Worm (Caenorhabditis elegans) whole organism, young adult: Measurements from ENCODE around the gene cest-2.3.
A peak's percentile ranks its signal among the peaks of the same experiment; 100 is the strongest.

ENCODE experiments used
- B0019.2 ChIP-seq: fragments of 200-800 bp; sonication (Bioruptor generic); conservative IDR thresholded peaks from 2 replicates; pipeline ENCODE4 v1.3.6; 2022; ENCODE audit warnings: missing genetic modification reagents, missing genetic modification characterization, missing compliant biosample characterization
- B0035.1 ChIP-seq: sonication (generic microtip); optimal IDR thresholded peaks from 2 replicates; lab custom pipeline; 2016; ENCODE audit warnings: missing genetic modification characterization, mild to moderate bottlenecking, missing compliant biosample characterization, missing genotype, missing genetic modification reagents
- B0261.1 ChIP-seq: sonication (generic microtip); optimal IDR thresholded peaks from 2 replicates; lab custom pipeline; 2016; ENCODE audit warnings: mild to moderate bottlenecking, missing genetic modification characterization, moderate library complexity, missing compliant biosample characterization
- C06A6.2 ChIP-seq: fragments of 200-800 bp; sonication (Bioruptor generic); conservative IDR thresholded peaks from 2 replicates; pipeline ENCODE4 v1.3.6; 2022; ENCODE audit warnings: missing genetic modification characterization, missing compliant biosample characterization
- F10E7.11 ChIP-seq: sonication (generic microtip); optimal IDR thresholded peaks from 2 replicates; lab custom pipeline; 2017; ENCODE audit warnings: mild to moderate bottlenecking, missing genetic modification characterization, moderate library complexity, missing compliant biosample characterization
- F22D6.2 ChIP-seq: sonication (generic microtip); optimal IDR thresholded peaks from 2 replicates; lab custom pipeline; 2016; ENCODE audit warnings: mild to moderate bottlenecking, missing genetic modification characterization, missing compliant biosample characterization
- F37B4.10 ChIP-seq: fragments of 200-800 bp; sonication (Bioruptor generic); IDR thresholded peaks from 2 replicates; pipeline ENCODE4 v1.3.6; 2022; ENCODE audit warnings: missing genetic modification characterization, missing compliant biosample characterization
- F39B2.1 ChIP-seq: fragments of 200-800 bp; sonication (Bioruptor generic); IDR thresholded peaks from 2 replicates; pipeline ENCODE4 v1.3.6; 2022; ENCODE audit warnings: missing genetic modification reagents, missing genetic modification characterization, missing compliant biosample characterization
- F49E8.2 ChIP-seq: sonication (generic microtip); optimal IDR thresholded peaks from 3 replicates; lab custom pipeline; 2017; ENCODE audit warnings: missing genetic modification characterization, mild to moderate bottlenecking, missing compliant biosample characterization, antibody characterized with exemption, moderate library complexity; ENCODE audit not compliant: insufficient read depth
- K11D2.4 ChIP-seq: fragments of 200-800 bp; sonication (Bioruptor generic); IDR thresholded peaks from 2 replicates; pipeline ENCODE4 v1.3.6; 2022; ENCODE audit warnings: missing genetic modification reagents, missing genetic modification characterization, missing compliant biosample characterization
- K12H6.12 ChIP-seq: fragments of 200-800 bp; sonication (Bioruptor generic); optimal IDR thresholded peaks from 2 replicates; lab custom pipeline; 2018; ENCODE audit warnings: mild to moderate bottlenecking, missing genetic modification characterization, missing compliant biosample characterization
- ama-1 ChIP-seq, 3 experiments: fragments of 150-350 bp in 1 of 3; sonication (generic microtip) in 2 of 3; optimal IDR thresholded peaks; 2 replicates each; lab custom pipeline; 2014 to 2018; ENCODE audit warnings: missing biosample characterization in 2 of 3, missing genetic modification characterization in 2 of 3, missing genetic modification reagents in 2 of 3
- atf-7 ChIP-seq: sonication (generic microtip); optimal IDR thresholded peaks from 2 replicates; lab custom pipeline; 2017; ENCODE audit warnings: mild to moderate bottlenecking, missing genetic modification characterization, missing compliant biosample characterization
- attf-6 ChIP-seq: fragments of 200-800 bp; sonication (Bioruptor generic); IDR thresholded peaks from 2 replicates; pipeline ENCODE4 v1.3.6; 2022; ENCODE audit warnings: missing genetic modification reagents, missing genetic modification characterization, missing compliant biosample characterization
- cebp-1 ChIP-seq, 2 experiments: fragments of 200-800 bp in 1 of 2; sonication (Bioruptor generic) in 1 of 2; sonication (generic microtip) in 1 of 2; IDR thresholded peaks in 1 of 2; optimal IDR thresholded peaks in 1 of 2; 2 replicates each; pipeline versions ENCODE4 v1.3.6 to Lab custom; 2017 to 2022; ENCODE audit warnings: missing compliant biosample characterization in 2 of 2, missing genetic modification characterization in 2 of 2, mild to moderate bottlenecking in 1 of 2, missing genetic modification reagents in 1 of 2, moderate library complexity in 1 of 2
- dpff-1 ChIP-seq: sonication (generic microtip); optimal IDR thresholded peaks from 2 replicates; lab custom pipeline; 2017; ENCODE audit warnings: mild to moderate bottlenecking, missing genetic modification characterization, missing compliant biosample characterization
- dpl-1 ChIP-seq: fragments of 150-350 bp; optimal IDR thresholded peaks from 2 replicates; lab custom pipeline; 2014; ENCODE audit warnings: missing biosample characterization, missing genetic modification reagents, missing genetic modification characterization
- efl-1 ChIP-seq: fragments of 150-350 bp; optimal IDR thresholded peaks from 2 replicates; lab custom pipeline; 2014; ENCODE audit warnings: missing biosample characterization, missing genetic modification reagents, missing genetic modification characterization
- egrh-3 ChIP-seq: fragments of 200-800 bp; sonication (Bioruptor generic); IDR thresholded peaks from 2 replicates; pipeline ENCODE4 v1.3.6; 2022; ENCODE audit warnings: missing genetic modification reagents, missing genetic modification characterization, missing compliant biosample characterization
- ets-4 ChIP-seq: fragments of 200-800 bp; sonication (Bioruptor generic); optimal IDR thresholded peaks from 2 replicates; lab custom pipeline; 2018; ENCODE audit warnings: mild to moderate bottlenecking, missing genetic modification characterization, missing compliant biosample characterization
- hlh-26 ChIP-seq: fragments of 200-800 bp; sonication (Bioruptor generic); conservative IDR thresholded peaks from 2 replicates; pipeline ENCODE4 v1.3.6; 2022; ENCODE audit warnings: missing genetic modification reagents, missing genetic modification characterization, missing compliant biosample characterization
- hmg-20 ChIP-seq: fragments of 200-800 bp; sonication (Bioruptor generic); IDR thresholded peaks from 2 replicates; pipeline ENCODE4 v1.3.6; 2022; ENCODE audit warnings: missing genetic modification reagents, missing genetic modification characterization, missing compliant biosample characterization
- lag-1 ChIP-seq: fragments of 200-800 bp; sonication (Bioruptor generic); IDR thresholded peaks from 2 replicates; pipeline ENCODE4 v1.3.6; 2022; ENCODE audit warnings: missing genetic modification reagents, missing genetic modification characterization, missing compliant biosample characterization
- lin-26 ChIP-seq: fragments of 200-800 bp; sonication (Bioruptor generic); IDR thresholded peaks from 2 replicates; pipeline ENCODE4 v1.3.6; 2022; ENCODE audit warnings: missing genetic modification reagents, missing genetic modification characterization, missing compliant biosample characterization
- lin-35 ChIP-seq, 3 experiments: fragments of 150-350 bp in 2 of 3; sonication (generic microtip) in 1 of 3; optimal IDR thresholded peaks; 2 replicates each; lab custom pipeline; 2014 to 2018; ENCODE audit warnings: missing biosample characterization in 3 of 3, missing genetic modification characterization in 3 of 3, missing genetic modification reagents in 3 of 3
- lin-40 ChIP-seq: sonication (generic microtip); optimal IDR thresholded peaks from 2 replicates; lab custom pipeline; 2016; ENCODE audit warnings: missing genetic modification characterization, mild to moderate bottlenecking, missing compliant biosample characterization, missing genotype, missing genetic modification reagents
- mel-28 ChIP-seq: sonication (generic microtip); optimal IDR thresholded peaks from 2 replicates; lab custom pipeline; 2016; ENCODE audit warnings: borderline replicate concordance, mild to moderate bottlenecking, missing genetic modification characterization, missing compliant biosample characterization
- nfyb-1 ChIP-seq: fragments of 200-800 bp; sonication (Bioruptor generic); IDR thresholded peaks from 2 replicates; pipeline ENCODE4 v1.3.6; 2022; ENCODE audit warnings: missing genetic modification reagents, missing genetic modification characterization, missing compliant biosample characterization
- nhr-120 ChIP-seq: fragments of 200-800 bp; sonication (Bioruptor generic); IDR thresholded peaks from 2 replicates; pipeline ENCODE4 v1.3.6; 2022; ENCODE audit warnings: missing genetic modification characterization, missing compliant biosample characterization
- nhr-179 ChIP-seq: sonication (generic microtip); optimal IDR thresholded peaks from 2 replicates; lab custom pipeline; 2016; ENCODE audit warnings: mild to moderate bottlenecking, missing genetic modification characterization, missing compliant biosample characterization
- nhr-27 ChIP-seq: fragments of 200-800 bp; sonication (Bioruptor generic); optimal IDR thresholded peaks from 2 replicates; lab custom pipeline; 2018; ENCODE audit warnings: mild to moderate bottlenecking, missing genetic modification characterization, moderate library complexity, missing compliant biosample characterization
- somi-1 ChIP-seq: fragments of 200-800 bp; sonication (Bioruptor generic); optimal IDR thresholded peaks from 2 replicates; lab custom pipeline; 2018; ENCODE audit warnings: mild to moderate bottlenecking, missing genetic modification characterization, missing compliant biosample characterization

The cest-2.3 gene

ce11 chrV:14141846-14142245 lies 40.9 kb downstream of the cest-2.3 start:
- TF ChIP-seq lin-40: no peak
- TF ChIP-seq K11D2.4 (GFP tag; lab: Robert Waterston, UW): no peak
- TF ChIP-seq hmg-20 (GFP tag; lab: Robert Waterston, UW): no peak
- no peak for TF ChIP-seq efl-1 (GFP tag; lab: Kevin White, UChicago)
- no peak for TF ChIP-seq dpff-1 (tag; lab: Kevin White, UChicago)
- no peak for TF ChIP-seq lag-1 (GFP tag; lab: Robert Waterston, UW)
- no peak for TF ChIP-seq F10E7.11 (tag; lab: Kevin White, UChicago)
- TF ChIP-seq C06A6.2 (GFP tag; lab: Robert Waterston, UW): no peak
- no peak for TF ChIP-seq dpl-1 (GFP tag; lab: Kevin White, UChicago)
- TF ChIP-seq ama-1 (optimal IDR thresholded peaks at IDR 0.05; lab: Kevin White, UChicago): no peak
- TF ChIP-seq ama-1 (GFP tag; optimal IDR thresholded peaks at IDR 0.05; lab: Kevin White, UChicago): no peak
- TF ChIP-seq B0035.1: no peak
- TF ChIP-seq nhr-179 (tag; lab: Kevin White, UChicago): no peak
- TF ChIP-seq mel-28 (tag; lab: Kevin White, UChicago): no peak
- TF ChIP-seq K12H6.12: no peak
- no peak for TF ChIP-seq somi-1 (GFP tag; lab: Kevin White, UChicago)
- TF ChIP-seq B0261.1: no peak
- no peak for TF ChIP-seq B0019.2 (GFP tag; lab: Robert Waterston, UW)
- no peak for TF ChIP-seq ets-4
- no peak for TF ChIP-seq F37B4.10 (GFP tag; lab: Robert Waterston, UW)
- TF ChIP-seq, all 124 proteins: peak for 0

ce11 chrV:14140733-14141132 lies 42.0 kb downstream of the cest-2.3 start:
- TF ChIP-seq F22D6.2 (tag; lab: Kevin White, UChicago) (no peak), cebp-1 (GFP tag; IDR thresholded peaks at IDR 0.05; lab: Robert Waterston, UW) (no peak), cebp-1 (tag; optimal IDR thresholded peaks at IDR 0.05; lab: Kevin White, UChicago) (peak; percentile 47)
- TF ChIP-seq, all 124 proteins: peak for 1

ce11 chrV:14139252-14140100 lies 43.3 kb downstream of the cest-2.3 start:
- TF ChIP-seq nhr-27 (tag; lab: Kevin White, UChicago) (no peak), lin-35 (GFP tag; optimal IDR thresholded peaks at IDR 0.05; lab: Kevin White, UChicago) (no peak), nhr-120 (GFP tag; lab: Robert Waterston, UW) (no peak), nfyb-1 (GFP tag; lab: Robert Waterston, UW) (no peak), atf-7 (tag; lab: Kevin White, UChicago) (no peak), F39B2.1 (GFP tag; lab: Robert Waterston, UW) (no peak), hlh-26 (no peak), attf-6 (GFP tag; lab: Robert Waterston, UW) (no peak), F37B4.10 (GFP tag; lab: Robert Waterston, UW) (no peak), F49E8.2 (tag; lab: Kevin White, UChicago) (no peak)
- TF ChIP-seq, all 124 proteins: peak for 0

DNA sequence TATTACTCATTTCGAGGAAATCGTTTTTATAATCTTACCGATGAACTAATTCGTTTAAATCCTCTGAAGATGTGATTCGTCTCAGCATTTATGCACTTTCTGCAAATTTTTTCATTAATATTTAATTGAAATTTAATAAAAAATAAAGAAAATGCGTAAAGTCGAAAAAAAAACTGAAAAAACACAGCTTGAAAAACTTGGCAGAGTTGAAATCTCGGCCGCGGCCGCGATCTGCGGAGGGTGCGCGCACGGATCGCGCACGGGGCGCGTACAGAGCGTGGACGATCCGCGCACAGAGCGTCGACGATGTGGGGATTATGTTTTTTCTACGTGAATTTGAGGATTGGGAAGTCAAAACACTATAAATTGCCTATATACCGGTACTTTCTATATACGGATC lies 45.0 kb downstream of the cest-2.3 start, which contains the start of gene AH10.4:
TSS of gene AH10.4 (minus strand) at position 101 of the 400 bp plus-strand sequence.
- TF ChIP-seq egrh-3 (GFP tag; lab: Robert Waterston, UW) (peak; percentile 17; the same call in 1 of the 2 replicates), lin-26 (peak; percentile 27; the same call in 1 of the 2 replicates)
